Fruit fly (Drosophila melanogaster): ENCODE measurements around the gene CG13999.

CG13999 gene

DNA sequence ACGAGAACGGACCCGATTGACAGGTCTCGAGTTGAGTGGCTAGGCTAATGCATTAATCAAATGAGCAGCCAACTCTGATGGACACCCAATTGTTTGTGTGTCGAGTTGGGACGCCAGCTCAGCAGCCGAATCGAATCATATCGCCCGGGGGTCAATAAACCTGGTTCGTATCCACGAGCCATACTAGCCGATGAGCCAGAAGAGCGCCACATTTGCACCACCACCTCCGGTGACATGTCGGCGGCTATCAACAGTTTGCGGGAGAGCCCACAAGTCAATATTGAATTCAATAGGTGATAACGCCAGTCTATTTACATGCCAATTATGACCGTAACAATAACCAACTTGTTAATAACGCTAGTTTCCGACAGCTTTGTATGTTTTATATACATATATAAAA is 17.9 kb upstream of the CG13999 start (continued):
- peak in 1 of 3 experiments; percentile 19 for TF ChIP-seq lola (GFP tag; optimal IDR thresholded peaks at IDR 0.05)
- TF ChIP-seq CG1602 (GFP tag; optimal IDR thresholded peaks at IDR 0.05): no peak
- TF ChIP-seq Max (GFP tag; optimal IDR thresholded peaks at IDR 0.05): peak; percentile 14
- TF ChIP-seq chinmo (GFP tag; IDR thresholded peaks at IDR 0.05; ENCODE audit: partially characterized antibody): peak; percentile 86; the same call in 3 of the 4 replicates
- TF ChIP-seq sc (optimal IDR thresholded peaks at IDR 0.05): no peak
- peak; percentile 55 for TF ChIP-seq sc (GFP tag; optimal IDR thresholded peaks at IDR 0.05)
- TF ChIP-seq CG17829 (tag; optimal IDR thresholded peaks at IDR 0.05): no peak
- TF ChIP-seq CG2678 (tag; optimal IDR thresholded peaks at IDR 0.05): peak; percentile 77
- TF ChIP-seq CG11695 (GFP tag; IDR thresholded peaks at IDR 0.05): peak; percentile 27; the same call in 1 of the 3 replicates
- TF ChIP-seq Hr51 (GFP tag; optimal IDR thresholded peaks at IDR 0.05): peak; percentile 30 to 52
- 0 out of 2 replicates have a peak, but pooled peaks have one; percentile 26 for TF ChIP-seq ap (GFP tag; IDR thresholded peaks at IDR 0.05)
- no peak for TF ChIP-seq danr (GFP tag; IDR thresholded peaks at IDR 0.05)
- no peak for TF ChIP-seq Tbp (GFP tag; optimal IDR thresholded peaks at IDR 0.05)
- no peak for TF ChIP-seq CG9609 (GFP tag; optimal IDR thresholded peaks at IDR 0.05)
- peak; percentile 52 for TF ChIP-seq CG8281 (tag; optimal IDR thresholded peaks at IDR 0.05)
- TF ChIP-seq CG14050 (GFP tag; IDR thresholded peaks at IDR 0.05): peak; percentile 41; the same call in 1 of the 3 replicates
- peak; percentile 63 for TF ChIP-seq scrt (GFP tag; optimal IDR thresholded peaks at IDR 0.05)
- peak; percentile 33; the same call in 1 of the 2 replicates for TF ChIP-seq CG6689 (GFP tag; IDR thresholded peaks at IDR 0.05)
- peak; percentile 37 for TF ChIP-seq CG2120 (GFP tag; optimal IDR thresholded peaks at IDR 0.05)
- TF ChIP-seq CG6272 (GFP tag; IDR thresholded peaks at IDR 0.05): no peak
- TF ChIP-seq row (GFP tag; IDR thresholded peaks at IDR 0.05): no peak
- no peak for TF ChIP-seq CG11085 (GFP tag; IDR thresholded peaks at IDR 0.05)
- TF ChIP-seq inv (GFP tag; IDR thresholded peaks at IDR 0.05; ENCODE audit: partially characterized antibody): no peak
- peak; percentile 31; the same call in 1 of the 3 replicates for TF ChIP-seq CG3726 (GFP tag; IDR thresholded peaks at IDR 0.05)
- TF ChIP-seq sisA (GFP tag; IDR thresholded peaks at IDR 0.05): no peak
- TF ChIP-seq PHDP (tag; optimal IDR thresholded peaks at IDR 0.05): peak; percentile 71
- peak; percentile 36 for TF ChIP-seq YL-1 (GFP tag; optimal IDR thresholded peaks at IDR 0.05)
- no peak for TF ChIP-seq zfh1 (GFP tag; IDR thresholded peaks at IDR 0.05)
- TF ChIP-seq ind (GFP tag; optimal IDR thresholded peaks at IDR 0.05): no peak
- no peak for TF ChIP-seq prd (optimal IDR thresholded peaks at IDR 0.05)
- TF ChIP-seq prd (GFP tag; IDR thresholded peaks at IDR 0.05): no peak
- TF ChIP-seq btn (GFP tag; optimal IDR thresholded peaks at IDR 0.05): no peak
- TF ChIP-seq Dip3 (GFP tag; optimal IDR thresholded peaks at IDR 0.05): peak; percentile 31
- no peak for TF ChIP-seq slou (GFP tag; optimal IDR thresholded peaks at IDR 0.05)
- no peak for TF ChIP-seq Ets65A (GFP tag)
- TF ChIP-seq CG6813 (GFP tag; optimal IDR thresholded peaks at IDR 0.05): peak; percentile 73
- peak; percentile 38 for TF ChIP-seq CG7839 (tag; optimal IDR thresholded peaks at IDR 0.05)
- peak; percentile 48 for TF ChIP-seq CG6854 (GFP tag; optimal IDR thresholded peaks at IDR 0.05)
- no peak for TF ChIP-seq CG7357 (GFP tag; IDR thresholded peaks at IDR 0.05)
- peak; percentile 76 for TF ChIP-seq Sox100B (GFP tag; optimal IDR thresholded peaks at IDR 0.05)
- no peak for TF ChIP-seq D19A (tag; optimal IDR thresholded peaks at IDR 0.05)
- peak; percentile 87 for TF ChIP-seq MTF-1 (GFP tag; optimal IDR thresholded peaks at IDR 0.05; ENCODE audit: borderline replicate concordance)
- TF ChIP-seq vnd (GFP tag; IDR thresholded peaks at IDR 0.05; ENCODE audit: partially characterized antibody): no peak
- no peak for TF ChIP-seq Six4 (GFP tag; optimal IDR thresholded peaks at IDR 0.05)
- peak; percentile 76; the same call in 1 of the 2 replicates for TF ChIP-seq Awh (GFP tag; IDR thresholded peaks at IDR 0.05)
- peak; percentile 27 for TF ChIP-seq CG4854 (GFP tag; optimal IDR thresholded peaks at IDR 0.05)
- TF ChIP-seq CG3847 (GFP tag; IDR thresholded peaks at IDR 0.05): no peak
- peak; percentile 17 for TF ChIP-seq CG12299 (tag; optimal IDR thresholded peaks at IDR 0.05)
- no peak for TF ChIP-seq Sin3A (optimal IDR thresholded peaks at IDR 0.05)
- peak; percentile 47 for TF ChIP-seq CG10654 (GFP tag; optimal IDR thresholded peaks at IDR 0.05)
- no peak for TF ChIP-seq maf-S (GFP tag; optimal IDR thresholded peaks at IDR 0.05)
- no peak for TF ChIP-seq Gsc (GFP tag; IDR thresholded peaks at IDR 0.05)
